Worm (Caenorhabditis elegans) whole organism, L3 larva: ENCODE data around the gene cdkl-1.

ENCODE experiments used
- aly-2 ChIP-seq: fragments of 150-350 bp; optimal IDR thresholded peaks from 2 replicates; lab custom pipeline; 2014; ENCODE audit warnings: missing biosample characterization, missing genetic modification characterization
- ama-1 ChIP-seq: fragments of 150-350 bp; optimal IDR thresholded peaks from 2 replicates; lab custom pipeline; 2018
- ceh-9 ChIP-seq: sonication (generic microtip); optimal IDR thresholded peaks from 2 replicates; lab custom pipeline; 2018; ENCODE audit warnings: missing biosample characterization, missing genetic modification characterization
- egl-27 ChIP-seq: sonication (generic microtip); optimal IDR thresholded peaks from 4 replicates; lab custom pipeline; 2017; ENCODE audit warnings: missing biosample characterization, missing genetic modification reagents, missing genetic modification characterization
- egl-5 ChIP-seq: fragments of 150-350 bp; optimal IDR thresholded peaks from 2 replicates; lab custom pipeline; 2017; ENCODE audit warnings: missing biosample characterization, missing genetic modification reagents, missing genetic modification characterization, inconsistent platforms
- elt-1 ChIP-seq: fragments of 150-350 bp; optimal IDR thresholded peaks from 2 replicates; lab custom pipeline; 2014; ENCODE audit warnings: missing biosample characterization, missing genetic modification characterization
- fkh-10 ChIP-seq: sonication (generic microtip); optimal IDR thresholded peaks from 2 replicates; lab custom pipeline; 2017; ENCODE audit warnings: missing biosample characterization, missing genetic modification reagents, missing genetic modification characterization
- nhr-76 ChIP-seq: fragments of 150-350 bp; sonication (generic microtip); optimal IDR thresholded peaks from 5 replicates; lab custom pipeline; 2014; ENCODE audit warnings: missing biosample characterization, missing genetic modification characterization
- pha-4 ChIP-seq: fragments of 150-350 bp; optimal IDR thresholded peaks from 2 replicates; lab custom pipeline; 2014; ENCODE audit warnings: missing biosample characterization, missing genetic modification reagents, missing genetic modification characterization
- ztf-4 ChIP-seq: fragments of 150-350 bp; optimal IDR thresholded peaks from 2 replicates; lab custom pipeline; 2014; ENCODE audit warnings: missing biosample characterization, missing genetic modification characterization

- TF ChIP-seq ceh-9 (tag; lab: Kevin White, UChicago) (no peak), nhr-76 (no peak), aly-2 (tag; lab: Kevin White, UChicago) (no peak), egl-27 (tag; lab: Kevin White, UChicago) (no peak), pha-4 (no peak), ama-1 (lab: Kevin White, UChicago) (peak; percentile 91), ztf-4 (tag; lab: Kevin White, UChicago) (no peak), elt-1 (peak; percentile 50), egl-5 (tag; lab: Kevin White, UChicago) (no peak), fkh-10 (GFP tag; lab: Kevin White, UChicago) (no peak)
These were observed 48.5 kb downstream of the cdkl-1 start, which contains the start of the genes T19C4.24 and nlp-33 for ce11 chrV:11146958-11147779.
